Fruit fly (Drosophila melanogaster) whole organism, wandering third instar larva: Measurements from ENCODE around the gene Top3beta.

Experiments
- CrebA ChIP-seq: fragments of 200-800 bp; sonication (Bioruptor generic); optimal IDR thresholded peaks from 2 replicates; lab custom pipeline; 2016; ENCODE audit warnings: missing biosample characterization, mild to moderate bottlenecking, missing genetic modification characterization, borderline replicate concordance
- Hr78 ChIP-seq: fragments of >200 bp; optimal IDR thresholded peaks from 2 replicates; lab custom pipeline; 2017; ENCODE audit warnings: missing biosample characterization, missing genetic modification characterization
- foxo ChIP-seq, 2 experiments: fragments of 200-800 bp; sonication (Bioruptor generic); optimal IDR thresholded peaks; 2 replicates in 1 of 2; 3 replicates in 1 of 2; lab custom pipeline; 2016 to 2017; ENCODE audit warnings: missing biosample characterization in 2 of 2, missing genetic modification characterization in 2 of 2
- pan ChIP-seq: fragments of >200 bp; optimal IDR thresholded peaks from 2 replicates; lab custom pipeline; 2017
- psq ChIP-seq: fragments of 200-800 bp; sonication (Bioruptor generic); optimal IDR thresholded peaks from 3 replicates; lab custom pipeline; 2017; ENCODE audit warnings: missing biosample characterization, mild to moderate bottlenecking, missing genetic modification characterization, moderate library complexity
- usp ChIP-seq: fragments of >200 bp; optimal IDR thresholded peaks from 2 replicates; lab custom pipeline; 2017; ENCODE audit warnings: missing biosample characterization, missing genetic modification characterization

dm6 chrX:6315583-6315982, 27.8 kb upstream of the Top3beta start:
- TF ChIP-seq usp (no peak), pan (lab: Kevin White, UChicago) (no peak), CrebA (no peak), Hr78 (no peak), psq (GFP tag; lab: Kevin White, UChicago) (no peak), foxo (GFP tag; optimal IDR thresholded peaks at IDR 0.05; lab: Kevin White, UChicago) (no peak)
